Fruit fly (Drosophila melanogaster) whole organism, embryonic: Measurements from ENCODE around the gene RpS9.

Experiments used
- CG3281 ChIP-seq: fragments of 200-800 bp; sonication (Bioruptor generic); optimal IDR thresholded peaks from 3 replicates; lab custom pipeline; 2017; ENCODE audit warnings: missing biosample characterization, mild to moderate bottlenecking, missing genetic modification characterization
- CG8089 ChIP-seq: fragments of 200-800 bp; sonication (Bioruptor generic); optimal IDR thresholded peaks from 3 replicates; lab custom pipeline; 2016; ENCODE audit warnings: missing biosample characterization, missing genetic modification characterization
- Scr ChIP-seq: fragments of 200-800 bp; sonication (Bioruptor generic); IDR thresholded peaks from 2 replicates; pipeline ENCODE4 v1.3.6; 2022; ENCODE audit warnings: missing biosample characterization, missing genetic modification characterization; ENCODE audit not compliant: partially characterized antibody
- TFAM ChIP-seq: fragments of 200-800 bp; sonication (Bioruptor generic); optimal IDR thresholded peaks from 2 replicates; lab custom pipeline; 2017; ENCODE audit warnings: missing biosample characterization, missing genetic modification characterization, inconsistent platforms
- ara ChIP-seq: fragments of 200-800 bp; sonication (Bioruptor generic); IDR thresholded peaks from 2 replicates; pipeline ENCODE4 v1.3.6; 2022; ENCODE audit warnings: missing biosample characterization, missing genetic modification characterization
- gro ChIP-seq: fragments of 200-800 bp; sonication (Bioruptor generic); optimal IDR thresholded peaks from 2 replicates; lab custom pipeline; 2016; ENCODE audit warnings: missing biosample characterization, missing genetic modification characterization
- jumu ChIP-seq: fragments of 200-800 bp; sonication (Bioruptor generic); optimal IDR thresholded peaks from 3 replicates; lab custom pipeline; 2016; ENCODE audit warnings: missing biosample characterization, missing genetic modification characterization

- TF ChIP-seq TFAM (GFP tag; lab: Kevin White, UChicago): no peak
- no peak for TF ChIP-seq CG3281
- no peak for TF ChIP-seq jumu (GFP tag; lab: Kevin White, UChicago)
- TF ChIP-seq gro: no peak
- TF ChIP-seq ara (GFP tag; lab: Robert Waterston, UW): no peak
- TF ChIP-seq Scr (GFP tag; lab: Robert Waterston, UW): no peak
- TF ChIP-seq CG8089 (GFP tag; lab: Kevin White, UChicago): no peak
Measured at dm6 chr3L:9499919-9500807, 11.2 kb downstream of the RpS9 start.
